Fruit fly (Drosophila melanogaster): ENCODE data around the gene sgg.

sgg gene

dm6 chrX:2593753-2594096 lies 40.0 kb upstream of the sgg start (continued):
- TF ChIP-seq CG17359 (tag; optimal IDR thresholded peaks at IDR 0.05) (peak; percentile 92), Doc2 (GFP tag; IDR thresholded peaks at IDR 0.05) (peak; percentile 74), CG31388 (GFP tag; optimal IDR thresholded peaks at IDR 0.05) (peak; percentile 85), pzg (GFP tag; optimal IDR thresholded peaks at IDR 0.05) (peak; percentile 38), YL-1 (GFP tag; optimal IDR thresholded peaks at IDR 0.05) (peak; percentile 47), CG5245 (GFP tag; optimal IDR thresholded peaks at IDR 0.05) (peak; percentile 92), sr (GFP tag; IDR thresholded peaks at IDR 0.05) (peak; percentile 86), dan (GFP tag; IDR thresholded peaks at IDR 0.05) (peak; percentile 63), NC2α (GFP tag; optimal IDR thresholded peaks at IDR 0.05) (peak; percentile 49), ara (GFP tag; IDR thresholded peaks at IDR 0.05) (peak; percentile 92), wdn (GFP tag; IDR thresholded peaks at IDR 0.05) (peak; percentile 95), dati (GFP tag; IDR thresholded peaks at IDR 0.05) (peak; percentile 78), CG30020 (tag; optimal IDR thresholded peaks at IDR 0.05) (no peak), CG10565 (GFP tag; optimal IDR thresholded peaks at IDR 0.05) (peak; percentile 47), CG10366 (GFP tag; IDR thresholded peaks at IDR 0.05) (peak; percentile 93), org-1 (GFP tag; optimal IDR thresholded peaks at IDR 0.05) (peak; percentile 89), Hmx (GFP tag; optimal IDR thresholded peaks at IDR 0.05) (peak; percentile 78), Mrtf (GFP tag; IDR thresholded peaks at IDR 0.05) (peak; percentile 93), so (GFP tag; IDR thresholded peaks at IDR 0.05) (peak; percentile 94), fru (optimal IDR thresholded peaks at IDR 0.05) (no peak), CG32532 (GFP tag; IDR thresholded peaks at IDR 0.05) (peak; percentile 97), vvl (GFP tag; IDR thresholded peaks at IDR 0.05) (peak; percentile 97), CG30403 (GFP tag; optimal IDR thresholded peaks at IDR 0.05) (peak; percentile 90), CG2889 (GFP tag; IDR thresholded peaks at IDR 0.05) (peak; percentile 93), Drgx (GFP tag; IDR thresholded peaks at IDR 0.05) (peak; percentile 92), CG2116 (GFP tag; optimal IDR thresholded peaks at IDR 0.05) (peak; percentile 23), CG1602 (GFP tag; optimal IDR thresholded peaks at IDR 0.05) (peak; percentile 82), CG3281 (GFP tag; optimal IDR thresholded peaks at IDR 0.05) (peak; percentile 92), dmrt11E (tag; optimal IDR thresholded peaks at IDR 0.05) (peak; percentile 51), schlank (tag; optimal IDR thresholded peaks at IDR 0.05) (peak; percentile 92), CG3838 (GFP tag; optimal IDR thresholded peaks at IDR 0.05) (peak; percentile 59), CG11093 (GFP tag; IDR thresholded peaks at IDR 0.05) (peak; percentile 93), CG7786 (GFP tag; optimal IDR thresholded peaks at IDR 0.05) (peak; percentile 95), CG14860 (GFP tag; IDR thresholded peaks at IDR 0.05; ENCODE audit: partially characterized antibody) (no peak), Fer1 (GFP tag; optimal IDR thresholded peaks at IDR 0.05) (peak; percentile 95), lab (GFP tag; optimal IDR thresholded peaks at IDR 0.05) (peak; percentile 97), CG8924 (tag; optimal IDR thresholded peaks at IDR 0.05) (peak; percentile 85), CG7928 (GFP tag; optimal IDR thresholded peaks at IDR 0.05) (peak; percentile 66), CG2129 (GFP tag; IDR thresholded peaks at IDR 0.05; ENCODE audit: partially characterized antibody) (no peak), CG7271 (tag; optimal IDR thresholded peaks at IDR 0.05) (no peak), CG9215 (GFP tag; IDR thresholded peaks at IDR 0.05) (peak; percentile 92), CG6813 (GFP tag; optimal IDR thresholded peaks at IDR 0.05) (peak; percentile 91), br (optimal IDR thresholded peaks at IDR 0.05) (no peak), CG3065 (GFP tag; optimal IDR thresholded peaks at IDR 0.05) (peak; percentile 67), CG13123 (GFP tag; optimal IDR thresholded peaks at IDR 0.05) (peak; percentile 80), D (optimal IDR thresholded peaks at IDR 0.05) (no peak), D (GFP tag; optimal IDR thresholded peaks at IDR 0.05) (peak; percentile 69), C15 (GFP tag; IDR thresholded peaks at IDR 0.05) (peak; percentile 67; the same call in 1 of the 3 replicates), CG12155 (GFP tag; optimal IDR thresholded peaks at IDR 0.05) (peak; percentile 90), mirr (GFP tag; optimal IDR thresholded peaks at IDR 0.05) (peak; percentile 75), Adf1 (GFP tag; IDR thresholded peaks at IDR 0.05) (peak; percentile 85), E2f2 (GFP tag; IDR thresholded peaks at IDR 0.05) (peak; percentile 67), unc-4 (GFP tag; IDR thresholded peaks at IDR 0.05; ENCODE audit: partially characterized antibody) (no peak)

Measured in whole organism, embryonic.